Worm (Caenorhabditis elegans): ENCODE results near the gene F25H8.2.

- TF ChIP-seq klf-2 (GFP tag; conservative IDR thresholded peaks at IDR 0.05) (no peak), ztf-23 (GFP tag; IDR thresholded peaks at IDR 0.05) (no peak), med-1 (GFP tag; optimal IDR thresholded peaks at IDR 0.05; ENCODE audit: insufficient read depth) (no peak), T22C8.4 (GFP tag; IDR thresholded peaks at IDR 0.05) (no peak), flt-1 (GFP tag; IDR thresholded peaks at IDR 0.05) (no peak), ref-1 (GFP tag; conservative IDR thresholded peaks at IDR 0.05) (no peak)
These were observed 16.9 kb upstream of the F25H8.2 start for ce11 chrIV:9915128-9915527.
